Worm (Caenorhabditis elegans) whole organism, early embryonic: ENCODE measurements around the gene Y58A7A.2.

Experiments
- B0310.2 ChIP-seq: sonication (generic microtip); optimal IDR thresholded peaks from 2 replicates; lab custom pipeline; 2016; ENCODE audit warnings: mild to moderate bottlenecking, missing genetic modification characterization, missing compliant biosample characterization
- F13C5.2 ChIP-seq: sonication (generic microtip); optimal IDR thresholded peaks from 2 replicates; lab custom pipeline; 2017; ENCODE audit warnings: mild to moderate bottlenecking, missing genetic modification characterization, inconsistent platforms, missing compliant biosample characterization
- aly-1 ChIP-seq: sonication (generic microtip); optimal IDR thresholded peaks from 2 replicates; lab custom pipeline; 2016; ENCODE audit warnings: missing genetic modification characterization, missing compliant biosample characterization
- ama-1 ChIP-seq: fragments of 150-350 bp; optimal IDR thresholded peaks from 2 replicates; lab custom pipeline; 2014
- ceh-13 ChIP-seq: fragments of 200-800 bp; sonication (Bioruptor generic); optimal IDR thresholded peaks from 2 replicates; lab custom pipeline; 2018; ENCODE audit warnings: mild to moderate bottlenecking, missing genetic modification characterization, missing compliant biosample characterization
- ceh-36 ChIP-seq: sonication (generic microtip); optimal IDR thresholded peaks from 2 replicates; lab custom pipeline; 2016; ENCODE audit warnings: missing genetic modification characterization, inconsistent platforms, missing compliant biosample characterization
- ets-7 ChIP-seq: sonication (generic microtip); optimal IDR thresholded peaks from 2 replicates; lab custom pipeline; 2016; ENCODE audit warnings: missing genotype, missing genetic modification characterization, missing compliant biosample characterization
- flt-1 ChIP-seq: fragments of 200-800 bp; sonication (Bioruptor generic); IDR thresholded peaks from 2 replicates; pipeline ENCODE4 v1.3.6; 2022; ENCODE audit warnings: missing genetic modification characterization, missing compliant biosample characterization
- hmbx-1 ChIP-seq: sonication (generic microtip); optimal IDR thresholded peaks from 2 replicates; lab custom pipeline; 2016; ENCODE audit warnings: mild to moderate bottlenecking, missing genetic modification characterization, missing compliant biosample characterization
- hmg-4 ChIP-seq: fragments of 200-800 bp; sonication (Bioruptor generic); optimal IDR thresholded peaks from 2 replicates; lab custom pipeline; 2018; ENCODE audit warnings: mild to moderate bottlenecking, missing genetic modification characterization, missing compliant biosample characterization
- hnd-1 ChIP-seq: sonication (generic microtip); optimal IDR thresholded peaks from 2 replicates; lab custom pipeline; 2016; ENCODE audit warnings: missing genetic modification characterization, missing compliant biosample characterization
- pes-1 ChIP-seq: fragments of 200-800 bp; sonication (Bioruptor generic); IDR thresholded peaks from 2 replicates; pipeline ENCODE4 v1.3.6; 2022; ENCODE audit warnings: missing genetic modification reagents, missing genetic modification characterization, missing compliant biosample characterization
- scrt-1 ChIP-seq: fragments of 200-800 bp; sonication (Bioruptor generic); IDR thresholded peaks from 2 replicates; pipeline ENCODE4 v1.3.6; 2022; ENCODE audit warnings: missing genetic modification characterization, missing compliant biosample characterization
- sea-1 ChIP-seq: fragments of 200-800 bp; sonication (Bioruptor generic); conservative IDR thresholded peaks from 2 replicates; pipeline ENCODE4 v1.3.6; 2022; ENCODE audit warnings: missing genetic modification characterization, missing compliant biosample characterization
- tbx-11 ChIP-seq: fragments of 200-800 bp; sonication (Bioruptor generic); IDR thresholded peaks from 2 replicates; pipeline ENCODE4 v1.3.6; 2022; ENCODE audit warnings: missing genetic modification characterization, missing compliant biosample characterization
- tbx-37 ChIP-seq: fragments of 200-800 bp; sonication (Bioruptor generic); conservative IDR thresholded peaks from 2 replicates; pipeline ENCODE4 v1.3.6; 2022; ENCODE audit warnings: missing genetic modification reagents, missing genetic modification characterization, missing compliant biosample characterization
- tra-4 ChIP-seq: sonication (generic microtip); optimal IDR thresholded peaks from 2 replicates; lab custom pipeline; 2017; ENCODE audit warnings: missing genetic modification characterization, missing compliant biosample characterization

Y58A7A.2 gene

DNA sequence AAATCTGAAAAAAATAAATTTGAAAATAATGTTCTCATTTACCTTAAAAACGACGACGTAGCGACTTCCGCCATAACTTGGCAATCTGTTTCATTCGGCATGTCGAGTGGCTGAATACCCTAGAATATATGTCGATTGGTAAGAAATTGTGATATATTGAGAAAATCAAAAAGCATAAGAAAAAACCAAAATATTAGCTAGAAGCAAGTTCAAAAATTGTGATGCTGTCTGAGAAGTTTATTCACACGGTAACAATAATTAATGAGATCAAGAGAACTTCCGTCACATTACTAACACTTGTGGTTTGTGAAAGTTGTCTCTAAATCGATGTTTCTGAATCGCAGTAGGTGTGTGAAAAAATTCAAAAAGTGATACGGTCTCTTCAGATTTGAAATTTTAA, 30.0 kb upstream of the Y58A7A.2 start, which contains the start of gene srab-1:
srab-1 (minus strand) TSS at position 101 of the 400 bp plus-strand sequence.
- TF ChIP-seq B0310.2 (tag; lab: Kevin White, UChicago): no peak

DNA sequence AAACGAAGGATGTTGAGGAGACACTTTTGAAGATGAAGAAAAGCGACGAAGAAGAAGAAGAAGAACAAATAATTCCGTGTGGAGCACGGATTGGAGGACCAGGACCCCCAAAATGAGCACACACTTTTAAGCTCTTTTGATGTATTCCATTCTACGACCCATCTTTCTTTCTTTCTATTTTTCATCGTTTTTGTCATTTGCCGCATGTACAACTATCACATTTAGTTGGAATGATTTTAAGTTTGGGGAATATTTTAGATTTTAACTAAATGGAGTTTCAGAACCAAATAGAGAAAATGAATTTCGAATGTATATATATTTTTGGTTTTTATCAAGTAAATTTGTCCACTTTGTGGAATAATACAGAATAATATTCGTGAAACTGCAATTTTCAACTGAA, 26.9 kb upstream of the Y58A7A.2 start, which contains the start of gene unc-46:
unc-46 (minus strand) TSS at position 101 of the 400 bp plus-strand sequence.
- no peak for TF ChIP-seq tra-4 (tag; lab: Kevin White, UChicago)
- TF ChIP-seq hmg-4 (GFP tag; lab: Kevin White, UChicago): no peak
- TF ChIP-seq hnd-1 (tag; lab: Kevin White, UChicago): no peak
- no peak for TF ChIP-seq F13C5.2
- no peak for TF ChIP-seq sea-1 (GFP tag; lab: Robert Waterston, UW)
- no peak for TF ChIP-seq pes-1 (GFP tag; lab: Robert Waterston, UW)

DNA sequence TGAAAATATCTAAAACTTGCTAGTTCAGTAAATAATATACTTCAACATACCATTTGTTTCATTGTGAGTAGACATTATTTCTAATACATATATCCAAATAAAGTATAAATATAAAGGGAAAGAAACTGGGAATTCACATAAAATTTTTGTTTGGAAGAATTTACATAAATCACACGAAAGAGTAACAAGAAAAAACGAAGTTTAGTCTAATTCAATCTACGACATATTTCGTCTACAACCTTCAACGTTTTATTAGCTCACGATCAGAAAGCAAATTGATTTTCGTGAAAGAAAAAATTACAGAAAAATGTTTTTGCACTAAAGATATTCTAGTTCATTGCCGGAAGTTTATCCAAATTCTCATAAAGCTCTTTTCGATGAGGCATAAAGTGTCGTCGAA, 25.1 kb upstream of the Y58A7A.2 start, which contains the start of gene C04F5.2:
C04F5.2 (minus strand) TSS at position 101 of the 400 bp plus-strand sequence.
- TF ChIP-seq tra-4 (tag; lab: Kevin White, UChicago) (no peak), hnd-1 (tag; lab: Kevin White, UChicago) (no peak), tbx-37 (GFP tag; lab: Robert Waterston, UW) (no peak), scrt-1 (GFP tag; lab: Robert Waterston, UW) (no peak), hmbx-1 (tag; lab: Kevin White, UChicago) (no peak), F13C5.2 (no peak), ets-7 (tag; lab: Kevin White, UChicago) (no peak), B0310.2 (tag; lab: Kevin White, UChicago) (no peak), aly-1 (no peak)

DNA sequence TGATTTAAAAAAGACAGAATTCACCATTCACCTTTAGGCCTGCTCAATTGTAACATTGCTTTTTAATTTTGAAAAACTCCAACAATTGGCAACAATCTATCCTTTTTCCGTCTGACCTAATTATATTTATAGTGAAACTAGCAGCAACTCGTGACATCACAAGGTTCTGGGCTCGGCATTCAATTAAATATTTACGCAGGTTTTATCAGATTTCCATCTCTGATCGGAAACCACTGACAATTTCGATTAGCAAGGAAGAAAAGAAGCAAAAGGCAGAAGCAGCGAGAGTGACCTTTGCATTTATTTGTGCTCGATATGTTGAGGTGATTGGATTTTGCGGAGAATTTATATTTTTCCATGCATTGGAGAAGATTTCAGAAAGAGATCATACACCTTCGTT, 18.4 kb upstream of the Y58A7A.2 start:
- TF ChIP-seq ceh-13: no peak
- TF ChIP-seq F13C5.2: no peak
- no peak for TF ChIP-seq scrt-1 (GFP tag; lab: Robert Waterston, UW)
- TF ChIP-seq ceh-36 (tag; lab: Kevin White, UChicago): no peak
- TF ChIP-seq sea-1 (GFP tag; lab: Robert Waterston, UW): no peak
- TF ChIP-seq B0310.2 (tag; lab: Kevin White, UChicago): no peak
- no peak for TF ChIP-seq ets-7 (tag; lab: Kevin White, UChicago)
- TF ChIP-seq pes-1 (GFP tag; lab: Robert Waterston, UW): no peak
- TF ChIP-seq tra-4 (tag; lab: Kevin White, UChicago): no peak
- no peak for TF ChIP-seq hmbx-1 (tag; lab: Kevin White, UChicago)
- TF ChIP-seq hnd-1 (tag; lab: Kevin White, UChicago): no peak
- no peak for TF ChIP-seq flt-1 (GFP tag; lab: Robert Waterston, UW)
- no peak for TF ChIP-seq aly-1
- TF ChIP-seq hmg-4 (GFP tag; lab: Kevin White, UChicago): no peak
- no peak for TF ChIP-seq ama-1 (lab: Kevin White, UChicago)
- TF ChIP-seq tbx-37 (GFP tag; lab: Robert Waterston, UW): no peak
- TF ChIP-seq tbx-11 (GFP tag; lab: Robert Waterston, UW): no peak

DNA sequence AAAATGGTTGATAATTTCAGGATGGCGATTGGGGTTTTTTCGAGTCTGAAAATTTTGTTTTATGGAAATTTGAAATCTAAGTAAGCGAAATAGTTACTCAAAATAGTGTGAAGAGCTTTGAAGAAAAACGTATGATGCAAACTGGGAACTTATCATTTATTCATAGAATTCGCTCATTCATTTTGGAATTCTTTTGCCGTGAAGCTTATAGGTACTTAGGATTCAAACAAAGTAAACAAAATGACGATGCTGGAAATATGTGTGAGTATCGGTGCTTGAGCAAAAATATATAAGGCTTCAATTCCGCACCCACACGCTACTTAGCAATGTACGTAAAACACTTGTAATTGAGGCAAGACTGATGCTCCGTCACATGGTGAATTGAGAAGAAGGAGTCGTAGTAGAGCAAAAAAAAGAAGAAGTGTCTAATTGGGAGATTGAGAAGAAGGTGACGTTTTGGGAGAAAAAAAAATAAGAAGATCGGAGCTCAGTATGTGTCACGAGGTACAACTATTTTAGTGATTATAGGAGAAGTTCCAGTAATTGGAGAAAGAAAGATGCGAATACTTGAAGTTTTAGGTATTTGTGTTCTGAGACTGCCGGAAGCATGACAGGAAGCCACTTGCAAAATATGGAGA, 17.6 kb upstream of the Y58A7A.2 start, which contains the start of gene glb-32:
glb-32 (minus strand) TSS at position 51 of the 638 bp plus-strand sequence.
- TF ChIP-seq scrt-1 (GFP tag; lab: Robert Waterston, UW): no peak
- TF ChIP-seq ama-1 (lab: Kevin White, UChicago): no peak
- no peak for TF ChIP-seq tra-4 (tag; lab: Kevin White, UChicago)
- no peak for TF ChIP-seq aly-1
- TF ChIP-seq F13C5.2: no peak

DNA sequence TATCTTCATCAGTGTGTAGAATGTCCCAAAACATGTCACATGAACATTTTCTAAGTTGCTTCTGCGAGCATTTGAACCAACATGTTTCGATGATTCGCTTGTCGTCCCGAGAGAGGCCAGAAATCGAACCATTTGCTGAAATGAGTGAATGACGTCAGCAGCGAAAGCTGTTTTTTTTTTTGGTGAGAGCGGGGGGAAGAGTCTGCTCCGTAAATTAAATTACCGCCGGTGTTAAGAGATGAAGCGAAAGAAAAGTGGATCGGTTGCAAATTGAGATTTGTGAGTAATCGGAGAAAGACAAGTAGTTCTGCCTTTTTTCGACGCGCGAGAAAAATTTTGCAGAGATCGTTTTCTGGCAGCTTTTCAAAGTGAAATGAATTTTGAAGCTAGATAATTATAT, 16.3 kb upstream of the Y58A7A.2 start:
- no peak for TF ChIP-seq ets-7 (tag; lab: Kevin White, UChicago)
- no peak for TF ChIP-seq ama-1 (lab: Kevin White, UChicago)
- no peak for TF ChIP-seq tbx-11 (GFP tag; lab: Robert Waterston, UW)
- TF ChIP-seq sea-1 (GFP tag; lab: Robert Waterston, UW): no peak
- no peak for TF ChIP-seq pes-1 (GFP tag; lab: Robert Waterston, UW)
- no peak for TF ChIP-seq aly-1
- no peak for TF ChIP-seq tra-4 (tag; lab: Kevin White, UChicago)
- no peak for TF ChIP-seq hmg-4 (GFP tag; lab: Kevin White, UChicago)
- TF ChIP-seq flt-1 (GFP tag; lab: Robert Waterston, UW): no peak
- no peak for TF ChIP-seq tbx-37 (GFP tag; lab: Robert Waterston, UW)
- TF ChIP-seq ceh-36 (tag; lab: Kevin White, UChicago): no peak
- TF ChIP-seq B0310.2 (tag; lab: Kevin White, UChicago): no peak
- no peak for TF ChIP-seq hnd-1 (tag; lab: Kevin White, UChicago)
- no peak for TF ChIP-seq hmbx-1 (tag; lab: Kevin White, UChicago)

DNA sequence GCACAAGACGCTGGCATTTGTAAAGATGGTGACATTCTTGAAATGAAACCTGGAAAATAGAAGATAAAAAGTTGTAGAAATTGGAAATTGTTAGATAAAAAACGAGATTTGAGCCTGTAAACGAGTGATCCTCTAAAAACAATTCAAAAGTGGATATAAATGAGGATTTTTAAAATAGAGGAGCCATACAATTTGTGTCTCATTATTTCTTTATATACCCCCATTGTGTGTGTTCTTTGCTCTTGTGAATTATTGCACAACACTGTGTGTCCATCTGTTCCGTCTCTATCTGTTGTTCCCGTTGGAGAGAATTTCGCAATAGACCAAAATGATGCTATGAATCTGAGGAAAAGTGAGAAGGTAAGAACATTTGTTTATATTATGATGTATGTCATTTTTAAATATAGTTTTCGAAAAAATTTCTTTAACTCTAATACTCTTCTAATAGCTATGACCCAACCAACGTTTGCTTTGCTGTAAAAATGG, 15.0 kb upstream of the Y58A7A.2 start, which contains the start of gene Y58A7A.5:
Y58A7A.5 (minus strand) TSS at position 51 of the 486 bp plus-strand sequence.
- TF ChIP-seq ceh-13 (no peak), F13C5.2 (no peak), ceh-36 (tag; lab: Kevin White, UChicago) (no peak), pes-1 (GFP tag; lab: Robert Waterston, UW) (no peak)

DNA sequence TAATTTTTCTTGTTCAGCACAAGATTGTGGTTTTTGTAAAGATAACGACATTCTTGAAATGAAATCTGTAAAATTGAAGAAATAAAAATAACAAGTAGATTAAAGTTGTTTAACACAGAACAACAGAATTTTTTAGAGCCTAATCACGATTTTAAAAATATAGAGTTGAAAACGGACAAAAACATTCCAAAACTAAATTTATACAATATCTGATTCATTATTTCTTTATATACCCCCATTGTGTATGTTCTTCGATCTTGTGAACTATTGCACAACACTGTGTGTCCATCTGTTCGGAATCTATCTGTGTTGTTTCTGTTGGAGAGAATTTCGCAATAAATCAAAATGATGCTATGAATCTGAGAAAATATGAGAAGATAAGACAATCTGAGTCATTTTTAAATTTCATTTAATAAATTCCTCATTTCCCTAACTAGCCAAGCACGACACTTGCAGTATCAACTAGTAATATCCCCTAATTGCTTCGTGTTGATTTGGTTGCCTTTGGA, 13.0 kb upstream of the Y58A7A.2 start, which contains the start of gene Y58A7A.4:
Y58A7A.4 (minus strand) TSS at position 51 of the 509 bp plus-strand sequence.
- no peak for TF ChIP-seq tbx-37 (GFP tag; lab: Robert Waterston, UW)
- no peak for TF ChIP-seq sea-1 (GFP tag; lab: Robert Waterston, UW)
- no peak for TF ChIP-seq aly-1
- TF ChIP-seq hmbx-1 (tag; lab: Kevin White, UChicago): no peak
- no peak for TF ChIP-seq pes-1 (GFP tag; lab: Robert Waterston, UW)
- no peak for TF ChIP-seq flt-1 (GFP tag; lab: Robert Waterston, UW)
- no peak for TF ChIP-seq ceh-36 (tag; lab: Kevin White, UChicago)
- no peak for TF ChIP-seq scrt-1 (GFP tag; lab: Robert Waterston, UW)
- no peak for TF ChIP-seq ceh-13
- TF ChIP-seq F13C5.2: no peak
- TF ChIP-seq hnd-1 (tag; lab: Kevin White, UChicago): no peak
- no peak for TF ChIP-seq hmg-4 (GFP tag; lab: Kevin White, UChicago)
- TF ChIP-seq ama-1 (lab: Kevin White, UChicago): no peak
- TF ChIP-seq tbx-11 (GFP tag; lab: Robert Waterston, UW): no peak
- TF ChIP-seq B0310.2 (tag; lab: Kevin White, UChicago): no peak
